ENCODE assay signal across 3 worm cellular contexts in genomic region chrV:6593700-6594244, ce11.
TF ChIP-seq lines count a peak whose summit lies in the region.

Gene hcp-1, plus strand, starts transcription at chrV:6594194.

TF ChIP-seq in whole organism, L1 larva, 84 proteins besides CTCF, POLR2A, EP300 and RAD21 (continued from another document and continues in another):
- TF ChIP-seq lin-15B (tag; optimal IDR thresholded peaks at IDR 0.05; lab: Kevin White, UChicago) (peak; percentile 12), swsn-7 (tag; optimal IDR thresholded peaks at IDR 0.05; lab: Kevin White, UChicago) (peak; percentile 9), ceh-63 (GFP tag; optimal IDR thresholded peaks at IDR 0.05; lab: Kevin White, UChicago) (no peak), lin-13 (GFP tag; optimal IDR thresholded peaks at IDR 0.05; lab: Kevin White, UChicago) (no peak), tbx-2 (tag; optimal IDR thresholded peaks at IDR 0.05; lab: Kevin White, UChicago) (no peak), ztf-4 (tag; optimal IDR thresholded peaks at IDR 0.05; lab: Kevin White, UChicago) (no peak), aly-2 (tag; optimal IDR thresholded peaks at IDR 0.05; lab: Kevin White, UChicago) (no peak), unc-130 (tag; optimal IDR thresholded peaks at IDR 0.05; lab: Kevin White, UChicago) (peak; percentile 36), vab-15 (tag; optimal IDR thresholded peaks at IDR 0.05; lab: Kevin White, UChicago) (no peak), F16B12.6 (tag; optimal IDR thresholded peaks at IDR 0.05; lab: Kevin White, UChicago) (peak; percentile 29), C16A3.4 (tag; optimal IDR thresholded peaks at IDR 0.05; lab: Kevin White, UChicago) (peak; percentile 61), mdl-1 (tag; optimal IDR thresholded peaks at IDR 0.05; lab: Kevin White, UChicago) (no peak), elt-3 (tag; optimal IDR thresholded peaks at IDR 0.05; lab: Kevin White, UChicago) (no peak), nhr-12 (tag; optimal IDR thresholded peaks at IDR 0.05; lab: Kevin White, UChicago) (no peak), sox-4 (tag; optimal IDR thresholded peaks at IDR 0.05; lab: Kevin White, UChicago) (no peak), isw-1 (GFP tag; IDR thresholded peaks at IDR 0.05; lab: Robert Waterston, UW) (peak; percentile 3; the same call in 1 of the 2 replicates), ceh-82 (tag; optimal IDR thresholded peaks at IDR 0.05; lab: Kevin White, UChicago) (no peak), nhr-71 (tag; optimal IDR thresholded peaks at IDR 0.05; lab: Kevin White, UChicago) (no peak), pag-3 (tag; optimal IDR thresholded peaks at IDR 0.05; lab: Kevin White, UChicago; ENCODE audit: borderline replicate concordance, insufficient read depth) (no peak), xbp-1 (tag; optimal IDR thresholded peaks at IDR 0.05; lab: Kevin White, UChicago) (peak; percentile 41), mef-2 (tag; optimal IDR thresholded peaks at IDR 0.05; lab: Kevin White, UChicago) (no peak), lin-14 (GFP tag; optimal IDR thresholded peaks at IDR 0.05; lab: Kevin White, UChicago) (no peak), nhr-76 (tag; optimal IDR thresholded peaks at IDR 0.05; lab: Kevin White, UChicago) (no peak), C34B4.2 (tag; optimal IDR thresholded peaks at IDR 0.05; lab: Kevin White, UChicago) (no peak), nhr-47 (tag; optimal IDR thresholded peaks at IDR 0.05; lab: Kevin White, UChicago) (no peak), efl-3 (GFP tag; optimal IDR thresholded peaks at IDR 0.05; lab: Kevin White, UChicago) (no peak), nhr-28 (tag; optimal IDR thresholded peaks at IDR 0.05; lab: Kevin White, UChicago) (no peak), nhr-11 (tag; optimal IDR thresholded peaks at IDR 0.05; lab: Kevin White, UChicago) (no peak), snpc-4 (tag; optimal IDR thresholded peaks at IDR 0.05; lab: Kevin White, UChicago) (no peak), snu-23 (GFP tag; optimal IDR thresholded peaks at IDR 0.05; lab: Kevin White, UChicago) (peak; percentile 46), elt-2 (tag; optimal IDR thresholded peaks at IDR 0.05; lab: Kevin White, UChicago) (no peak), zip-4 (GFP tag; optimal IDR thresholded peaks at IDR 0.05; lab: Kevin White, UChicago) (no peak), nhr-90 (tag; optimal IDR thresholded peaks at IDR 0.05; lab: Kevin White, UChicago; ENCODE audit: poor library complexity) (no peak), fkh-8 (tag; optimal IDR thresholded peaks at IDR 0.05; lab: Kevin White, UChicago) (no peak), pax-3 (tag; optimal IDR thresholded peaks at IDR 0.05; lab: Kevin White, UChicago) (no peak), unc-30 (tag; optimal IDR thresholded peaks at IDR 0.05; lab: Kevin White, UChicago) (no peak), zag-1 (tag; optimal IDR thresholded peaks at IDR 0.05; lab: Kevin White, UChicago) (no peak), lsy-2 (tag; optimal IDR thresholded peaks at IDR 0.05; lab: Kevin White, UChicago) (peak in 1 of 2 experiments; percentile 72), fos-1 (tag; optimal IDR thresholded peaks at IDR 0.05; lab: Kevin White, UChicago) (no peak), lin-39 (tag; optimal IDR thresholded peaks at IDR 0.05; lab: Kevin White, UChicago) (no peak), fkh-4 (tag; optimal IDR thresholded peaks at IDR 0.05; lab: Kevin White, UChicago; ENCODE audit: borderline replicate concordance) (no peak), ets-5 (GFP tag; IDR thresholded peaks at IDR 0.05; lab: Robert Waterston, UW) (no peak), ceh-90 (tag; optimal IDR thresholded peaks at IDR 0.05; lab: Kevin White, UChicago) (no peak), tlp-1 (tag; optimal IDR thresholded peaks at IDR 0.05; lab: Kevin White, UChicago) (no peak), blmp-1 (tag; optimal IDR thresholded peaks at IDR 0.05; lab: Kevin White, UChicago) (peak; percentile 83), rnt-1 (tag; optimal IDR thresholded peaks at IDR 0.05; lab: Kevin White, UChicago) (peak; percentile 37)

TF ChIP-seq in whole organism, L3 larva, 47 proteins besides CTCF, POLR2A, EP300 and RAD21 (continued from another document):
- TF ChIP-seq lin-39 (tag; optimal IDR thresholded peaks at IDR 0.05; lab: Kevin White, UChicago), result peak; percentile 20
- no peak for TF ChIP-seq ceh-9 (tag; optimal IDR thresholded peaks at IDR 0.05; lab: Kevin White, UChicago)
- no peak for TF ChIP-seq nhr-11 (tag; optimal IDR thresholded peaks at IDR 0.05; lab: Kevin White, UChicago)
- TF ChIP-seq ZK546.5 (tag; optimal IDR thresholded peaks at IDR 0.05; lab: Kevin White, UChicago), result no peak
- TF ChIP-seq nhr-76 (tag; optimal IDR thresholded peaks at IDR 0.05; lab: Kevin White, UChicago), result no peak
- no peak for TF ChIP-seq unc-62 (GFP tag; optimal IDR thresholded peaks at IDR 0.05; lab: Kevin White, UChicago)
- TF ChIP-seq nhr-43 (tag; optimal IDR thresholded peaks at IDR 0.05; lab: Kevin White, UChicago; ENCODE audit: poor library complexity, severe bottlenecking), result no peak

TF ChIP-seq in whole organism, young adult, 124 proteins besides CTCF, POLR2A, EP300 and RAD21 (continued from another document):
- no peak for TF ChIP-seq egl-18 (GFP tag; IDR thresholded peaks at IDR 0.05; lab: Robert Waterston, UW)
- peak; percentile 96 for TF ChIP-seq lin-54 (GFP tag; optimal IDR thresholded peaks at IDR 0.05; lab: Kevin White, UChicago)
- 0 out of 2 replicates have a peak, but pooled peaks have one; percentile 40 for TF ChIP-seq Y67H2A.10 (GFP tag; conservative IDR thresholded peaks at IDR 0.05; lab: Robert Waterston, UW)
- TF ChIP-seq dpl-1 (GFP tag; optimal IDR thresholded peaks at IDR 0.05; lab: Kevin White, UChicago), result peak; percentile 99
- TF ChIP-seq aptf-2 (GFP tag; conservative IDR thresholded peaks at IDR 0.05; lab: Robert Waterston, UW), result no peak
- peak; percentile 99 for TF ChIP-seq madf-8 (GFP tag; conservative IDR thresholded peaks at IDR 0.05; lab: Robert Waterston, UW)
- no peak for TF ChIP-seq Y79H2A.3 (GFP tag; conservative IDR thresholded peaks at IDR 0.05; lab: Robert Waterston, UW)
- TF ChIP-seq F52B5.7 (tag; optimal IDR thresholded peaks at IDR 0.05; lab: Kevin White, UChicago), result no peak
- no peak for TF ChIP-seq F57A8.1 (GFP tag; optimal IDR thresholded peaks at IDR 0.05; lab: Kevin White, UChicago)
- TF ChIP-seq egl-44 (GFP tag; IDR thresholded peaks at IDR 0.05; lab: Robert Waterston, UW), result no peak
- no peak for TF ChIP-seq B0336.3 (GFP tag; IDR thresholded peaks at IDR 0.05; lab: Robert Waterston, UW)
- no peak for TF ChIP-seq repo-1 (tag; optimal IDR thresholded peaks at IDR 0.05; lab: Kevin White, UChicago)
- TF ChIP-seq ztf-6 (GFP tag; IDR thresholded peaks at IDR 0.05; lab: Robert Waterston, UW), result no peak
- no peak for TF ChIP-seq ZK185.1 (tag; optimal IDR thresholded peaks at IDR 0.05; lab: Kevin White, UChicago; ENCODE audit: poor library complexity, severe bottlenecking)
- TF ChIP-seq zim-3 (tag; optimal IDR thresholded peaks at IDR 0.05; lab: Kevin White, UChicago), result no peak
- peak; percentile 86 for TF ChIP-seq unc-130 (GFP tag; optimal IDR thresholded peaks at IDR 0.05; lab: Kevin White, UChicago)
- peak; percentile 92 for TF ChIP-seq rcor-1 (GFP tag; IDR thresholded peaks at IDR 0.05; lab: Robert Waterston, UW)
- peak; percentile 95 for TF ChIP-seq snpc-3.4 (tag; optimal IDR thresholded peaks at IDR 0.05; lab: Kevin White, UChicago)
- TF ChIP-seq cebp-2 (GFP tag; IDR thresholded peaks at IDR 0.05; lab: Robert Waterston, UW), result no peak
- no peak for TF ChIP-seq sdz-38 (tag; optimal IDR thresholded peaks at IDR 0.05; lab: Kevin White, UChicago)
- peak; percentile 79 for TF ChIP-seq attf-6 (GFP tag; IDR thresholded peaks at IDR 0.05; lab: Robert Waterston, UW)
- no peak for TF ChIP-seq nhr-120 (GFP tag; IDR thresholded peaks at IDR 0.05; lab: Robert Waterston, UW)
- TF ChIP-seq dox-1 (GFP tag; IDR thresholded peaks at IDR 0.05; lab: Robert Waterston, UW), result peak; percentile 94; the same call in 1 of the 2 replicates
- TF ChIP-seq ztf-26 (tag; optimal IDR thresholded peaks at IDR 0.05; lab: Kevin White, UChicago), result no peak
- TF ChIP-seq him-1 (tag; optimal IDR thresholded peaks at IDR 0.05; lab: Kevin White, UChicago), result peak; percentile 70
- TF ChIP-seq hmg-1.2 (GFP tag; IDR thresholded peaks at IDR 0.05; lab: Robert Waterston, UW), result peak; percentile 71
- TF ChIP-seq snpc-1.1 (tag; optimal IDR thresholded peaks at IDR 0.05; lab: Kevin White, UChicago; ENCODE audit: insufficient read depth), result peak; percentile 38
- TF ChIP-seq K12H6.12 (tag; optimal IDR thresholded peaks at IDR 0.05; lab: Kevin White, UChicago), result no peak
- no peak for TF ChIP-seq F55B11.4 (tag; optimal IDR thresholded peaks at IDR 0.05; lab: Kevin White, UChicago; ENCODE audit: borderline replicate concordance, insufficient read depth)
- no peak for TF ChIP-seq sptf-2 (GFP tag; optimal IDR thresholded peaks at IDR 0.05; lab: Kevin White, UChicago)
- peak; percentile 99 for TF ChIP-seq ceh-91 (GFP tag; IDR thresholded peaks at IDR 0.05; lab: Robert Waterston, UW)
- peak; percentile 89 for TF ChIP-seq ztf-28 (GFP tag; IDR thresholded peaks at IDR 0.05; lab: Robert Waterston, UW)
- TF ChIP-seq mes-4 (tag; optimal IDR thresholded peaks at IDR 0.05; lab: Kevin White, UChicago), result no peak
- TF ChIP-seq hmg-20 (GFP tag; IDR thresholded peaks at IDR 0.05; lab: Robert Waterston, UW), result 0 out of 2 replicates have a peak, but pooled peaks have one; percentile 14
- peak; percentile 78 for TF ChIP-seq pbrm-1 (GFP tag; IDR thresholded peaks at IDR 0.05; lab: Robert Waterston, UW)
- TF ChIP-seq Y53G8AR.9 (GFP tag; conservative IDR thresholded peaks at IDR 0.05; lab: Robert Waterston, UW), result peak; percentile 89; the same call in 1 of the 2 replicates
- peak; percentile 97 for TF ChIP-seq D2030.7 (GFP tag; IDR thresholded peaks at IDR 0.05; lab: Robert Waterston, UW)
- TF ChIP-seq madf-3 (GFP tag; IDR thresholded peaks at IDR 0.05; lab: Robert Waterston, UW), result peak; percentile 94
- no peak for TF ChIP-seq lsy-27 (tag; optimal IDR thresholded peaks at IDR 0.05; lab: Kevin White, UChicago; ENCODE audit: borderline replicate concordance, insufficient read depth)
- TF ChIP-seq F10E7.11 (tag; optimal IDR thresholded peaks at IDR 0.05; lab: Kevin White, UChicago), result no peak
- TF ChIP-seq ets-4 (GFP tag; optimal IDR thresholded peaks at IDR 0.05; lab: Kevin White, UChicago), result no peak
- TF ChIP-seq lin-35 (GFP tag; optimal IDR thresholded peaks at IDR 0.05; lab: Kevin White, UChicago), result peak; percentile 61 to 86 (median 83)
- no peak for TF ChIP-seq nfyb-1 (GFP tag; IDR thresholded peaks at IDR 0.05; lab: Robert Waterston, UW)
- TF ChIP-seq madf-6 (GFP tag; IDR thresholded peaks at IDR 0.05; lab: Robert Waterston, UW), result peak; percentile 100
- peak; percentile 99 for TF ChIP-seq xnd-1 (tag; optimal IDR thresholded peaks at IDR 0.05; lab: Kevin White, UChicago)
- TF ChIP-seq lsl-1 (GFP tag; optimal IDR thresholded peaks at IDR 0.05; lab: Kevin White, UChicago), result peak; percentile 94
- TF ChIP-seq F33H1.4 (GFP tag; IDR thresholded peaks at IDR 0.05; lab: Robert Waterston, UW), result peak; percentile 89
- TF ChIP-seq nhr-27 (tag; optimal IDR thresholded peaks at IDR 0.05; lab: Kevin White, UChicago), result no peak
- TF ChIP-seq mxl-1 (tag; optimal IDR thresholded peaks at IDR 0.05; lab: Kevin White, UChicago), result no peak
- no peak for TF ChIP-seq nfya-1 (tag; optimal IDR thresholded peaks at IDR 0.05; lab: Kevin White, UChicago; ENCODE audit: borderline replicate concordance, insufficient read depth)
- TF ChIP-seq atf-7 (tag; optimal IDR thresholded peaks at IDR 0.05; lab: Kevin White, UChicago), result no peak
- no peak for TF ChIP-seq zfh-2 (GFP tag; conservative IDR thresholded peaks at IDR 0.05; lab: Robert Waterston, UW)
- TF ChIP-seq F39B2.1 (GFP tag; IDR thresholded peaks at IDR 0.05; lab: Robert Waterston, UW), result no peak
- peak; percentile 84; the same call in 1 of the 2 replicates for TF ChIP-seq C17E4.6 (GFP tag; IDR thresholded peaks at IDR 0.05; lab: Robert Waterston, UW)
- no peak for TF ChIP-seq K11D2.4 (GFP tag; IDR thresholded peaks at IDR 0.05; lab: Robert Waterston, UW)
- TF ChIP-seq ztf-18 (tag; optimal IDR thresholded peaks at IDR 0.05; lab: Kevin White, UChicago), result peak; percentile 11
- no peak for TF ChIP-seq ztf-25 (GFP tag; IDR thresholded peaks at IDR 0.05; lab: Robert Waterston, UW)
- no peak for TF ChIP-seq akir-1 (GFP tag; optimal IDR thresholded peaks at IDR 0.05; lab: Kevin White, UChicago)
- TF ChIP-seq hsf-1 (GFP tag; IDR thresholded peaks at IDR 0.05; lab: Robert Waterston, UW), result peak; percentile 91
- TF ChIP-seq Y56A3A.18 (GFP tag; IDR thresholded peaks at IDR 0.05; lab: Robert Waterston, UW), result 0 out of 2 replicates have a peak, but pooled peaks have one; percentile 28
- peak; percentile 100 for TF ChIP-seq efl-1 (GFP tag; optimal IDR thresholded peaks at IDR 0.05; lab: Kevin White, UChicago)
- no peak for TF ChIP-seq B0261.1 (tag; optimal IDR thresholded peaks at IDR 0.05; lab: Kevin White, UChicago)
- no peak for TF ChIP-seq T26A5.8 (tag; optimal IDR thresholded peaks at IDR 0.05; lab: Kevin White, UChicago)
- no peak for TF ChIP-seq mel-28 (tag; optimal IDR thresholded peaks at IDR 0.05; lab: Kevin White, UChicago; ENCODE audit: borderline replicate concordance)
- peak; percentile 53; the same call in 1 of the 2 replicates for TF ChIP-seq ceh-100 (GFP tag; IDR thresholded peaks at IDR 0.05; lab: Robert Waterston, UW)
